Fruit fly (Drosophila melanogaster): ENCODE data around the gene Sugb.

- TF ChIP-seq psq (optimal IDR thresholded peaks at IDR 0.05), result no peak
- TF ChIP-seq usp (GFP tag; optimal IDR thresholded peaks at IDR 0.05), result no peak
- TF ChIP-seq pan (optimal IDR thresholded peaks at IDR 0.05), result no peak
- TF ChIP-seq CG8478 (optimal IDR thresholded peaks at IDR 0.05), result no peak
- TF ChIP-seq EcR (GFP tag; optimal IDR thresholded peaks at IDR 0.05), result no peak
Measured at dm6 chr3L:11685876-11686275, 2.1 kb downstream of the Sugb start.
